Worm (Caenorhabditis elegans) whole organism, L4 larva: ENCODE measurements around the gene sre-51.

Experiments used
- R02D3.7 ChIP-seq: fragments of 150-350 bp; sonication (generic microtip); optimal IDR thresholded peaks from 3 replicates; lab custom pipeline; 2014; ENCODE audit warnings: missing biosample characterization, missing genetic modification characterization
- ceh-82 ChIP-seq: sonication (generic microtip); optimal IDR thresholded peaks from 2 replicates; lab custom pipeline; 2017; ENCODE audit warnings: missing biosample characterization, missing genetic modification characterization
- dve-1 ChIP-seq: sonication (generic microtip); optimal IDR thresholded peaks from 2 replicates; lab custom pipeline; 2017; ENCODE audit warnings: antibody characterized with exemption, mild to moderate bottlenecking, missing genetic modification characterization, missing compliant biosample characterization; ENCODE audit not compliant: insufficient read depth
- hlh-30 ChIP-seq: sonication (generic microtip); optimal IDR thresholded peaks from 2 replicates; lab custom pipeline; 2017; ENCODE audit warnings: antibody characterized with exemption, mild to moderate bottlenecking, missing genetic modification characterization, missing compliant biosample characterization; ENCODE audit not compliant: insufficient read depth

- TF ChIP-seq hlh-30 (tag; lab: Kevin White, UChicago), result no peak
- no peak for TF ChIP-seq R02D3.7 (tag; lab: Kevin White, UChicago)
- TF ChIP-seq dve-1 (tag; lab: Kevin White, UChicago), result no peak
- no peak for TF ChIP-seq ceh-82 (tag; lab: Kevin White, UChicago)
Measured at ce11 chrII:12284045-12284444, 27.6 kb upstream of the sre-51 start.
